Fruit fly (Drosophila melanogaster): ENCODE results near the gene CG33281.

CG33281 gene

DNA sequence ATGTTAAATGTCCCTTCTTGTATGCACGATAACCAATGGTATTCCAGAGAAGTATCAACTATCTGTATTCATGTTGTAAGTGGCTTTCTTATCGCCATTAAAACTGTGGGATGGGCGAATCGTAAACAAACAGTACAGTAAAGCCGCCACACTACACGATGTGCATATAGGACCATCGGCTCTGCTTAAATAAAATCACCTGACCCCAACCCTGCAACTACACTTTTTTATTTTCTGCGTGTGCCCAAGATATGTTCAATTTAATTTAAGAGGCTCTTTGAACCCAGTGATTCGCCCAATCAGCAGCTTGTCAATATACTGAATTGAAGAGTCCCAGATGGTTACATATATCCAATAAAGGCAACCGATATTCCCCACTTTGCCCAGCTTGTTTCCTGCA is 24.2 kb upstream of the CG33281 start:
- TF ChIP-seq achi (GFP tag; optimal IDR thresholded peaks at IDR 0.05) (no peak), CG32006 (GFP tag; optimal IDR thresholded peaks at IDR 0.05) (peak; percentile 55), Hr39 (GFP tag; optimal IDR thresholded peaks at IDR 0.05) (no peak), CG1621 (tag; optimal IDR thresholded peaks at IDR 0.05) (no peak), Hr4 (GFP tag; optimal IDR thresholded peaks at IDR 0.05) (peak; percentile 13), CG8632 (GFP tag; optimal IDR thresholded peaks at IDR 0.05) (no peak), CG10631 (GFP tag; optimal IDR thresholded peaks at IDR 0.05) (peak; percentile 14), CG6854 (GFP tag; optimal IDR thresholded peaks at IDR 0.05) (no peak), Sox14 (GFP tag; optimal IDR thresholded peaks at IDR 0.05) (peak; percentile 34), Smox (GFP tag; optimal IDR thresholded peaks at IDR 0.05) (no peak), CG34406 (GFP tag; optimal IDR thresholded peaks at IDR 0.05) (no peak), dsx (GFP tag; optimal IDR thresholded peaks at IDR 0.05; ENCODE audit: poor library complexity, severe bottlenecking) (no peak), OdsH (GFP tag; optimal IDR thresholded peaks at IDR 0.05) (peak; percentile 5), Hr38 (GFP tag; optimal IDR thresholded peaks at IDR 0.05) (no peak), dac (GFP tag; optimal IDR thresholded peaks at IDR 0.05) (no peak), Sox15 (GFP tag; optimal IDR thresholded peaks at IDR 0.05) (no peak), fkh (GFP tag; optimal IDR thresholded peaks at IDR 0.05) (peak; percentile 22), vri (GFP tag; optimal IDR thresholded peaks at IDR 0.05) (no peak), cyc (GFP tag; optimal IDR thresholded peaks at IDR 0.05) (no peak), svp (GFP tag) (no peak), CG10669 (GFP tag; optimal IDR thresholded peaks at IDR 0.05) (peak; percentile 27), CG3919 (GFP tag; optimal IDR thresholded peaks at IDR 0.05) (no peak), CG8319 (GFP tag; optimal IDR thresholded peaks at IDR 0.05) (no peak), esn (GFP tag; optimal IDR thresholded peaks at IDR 0.05) (no peak), Met (GFP tag; optimal IDR thresholded peaks at IDR 0.05) (no peak), Gug (GFP tag; IDR thresholded peaks at IDR 0.05) (no peak), ss (GFP tag; optimal IDR thresholded peaks at IDR 0.05) (peak; percentile 31 to 54), Lpt (GFP tag; optimal IDR thresholded peaks at IDR 0.05) (peak; percentile 30), CG31627 (GFP tag; optimal IDR thresholded peaks at IDR 0.05) (no peak), CG6792 (GFP tag; optimal IDR thresholded peaks at IDR 0.05) (no peak), CG11902 (GFP tag; optimal IDR thresholded peaks at IDR 0.05) (no peak), Eip75B (GFP tag; optimal IDR thresholded peaks at IDR 0.05) (no peak), CG9139 (GFP tag; optimal IDR thresholded peaks at IDR 0.05) (peak; percentile 5), CG3032 (tag; optimal IDR thresholded peaks at IDR 0.05) (no peak), eg (GFP tag; IDR thresholded peaks at IDR 0.05) (no peak), fd59A (GFP tag; optimal IDR thresholded peaks at IDR 0.05) (no peak), Blimp-1 (GFP tag; optimal IDR thresholded peaks at IDR 0.05) (no peak), Eip78C (GFP tag) (peak; percentile 62), CG11294 (GFP tag; IDR thresholded peaks at IDR 0.05) (no peak), CG11762 (GFP tag; optimal IDR thresholded peaks at IDR 0.05; ENCODE audit: insufficient read depth) (no peak), Sox102F (GFP tag; optimal IDR thresholded peaks at IDR 0.05) (no peak), CG16779 (tag; optimal IDR thresholded peaks at IDR 0.05) (no peak), CG6808 (GFP tag; optimal IDR thresholded peaks at IDR 0.05) (peak; percentile 46), Eip93F (GFP tag; optimal IDR thresholded peaks at IDR 0.05) (no peak), CG15336 (GFP tag; IDR thresholded peaks at IDR 0.05) (no peak), spab (GFP tag; optimal IDR thresholded peaks at IDR 0.05) (peak; percentile 26), Ets96B (tag; optimal IDR thresholded peaks at IDR 0.05) (peak; percentile 15), fd85E (GFP tag; optimal IDR thresholded peaks at IDR 0.05) (no peak), CG6276 (GFP tag; optimal IDR thresholded peaks at IDR 0.05) (peak; percentile 35), pdm3 (GFP tag; optimal IDR thresholded peaks at IDR 0.05) (peak; percentile 11), CG6163 (GFP tag; IDR thresholded peaks at IDR 0.05) (0 out of 3 replicates have a peak, but pooled peaks have one; percentile 33), salr (GFP tag; optimal IDR thresholded peaks at IDR 0.05) (no peak), CG7368 (GFP tag; optimal IDR thresholded peaks at IDR 0.05) (no peak)
